Worm (Caenorhabditis elegans) whole organism, young adult: Measurements from ENCODE around the gene gadr-3.

Source experiments
- B0261.1 ChIP-seq: sonication (generic microtip); optimal IDR thresholded peaks from 2 replicates; lab custom pipeline; 2016; ENCODE audit warnings: mild to moderate bottlenecking, missing genetic modification characterization, moderate library complexity, missing compliant biosample characterization
- C06A6.2 ChIP-seq: fragments of 200-800 bp; sonication (Bioruptor generic); conservative IDR thresholded peaks from 2 replicates; pipeline ENCODE4 v1.3.6; 2022; ENCODE audit warnings: missing genetic modification characterization, missing compliant biosample characterization
- F22D6.2 ChIP-seq: sonication (generic microtip); optimal IDR thresholded peaks from 2 replicates; lab custom pipeline; 2016; ENCODE audit warnings: mild to moderate bottlenecking, missing genetic modification characterization, missing compliant biosample characterization
- F49E8.2 ChIP-seq: sonication (generic microtip); optimal IDR thresholded peaks from 3 replicates; lab custom pipeline; 2017; ENCODE audit warnings: missing genetic modification characterization, mild to moderate bottlenecking, missing compliant biosample characterization, antibody characterized with exemption, moderate library complexity; ENCODE audit not compliant: insufficient read depth
- F55B11.4 ChIP-seq: sonication (generic microtip); optimal IDR thresholded peaks from 2 replicates; lab custom pipeline; 2016; ENCODE audit warnings: missing compliant biosample characterization, missing genetic modification characterization, borderline replicate concordance; ENCODE audit not compliant: insufficient read depth
- Y53F4B.3 ChIP-seq: fragments of 200-800 bp; sonication (Bioruptor generic); IDR thresholded peaks from 2 replicates; pipeline ENCODE4 v1.3.6; 2022; ENCODE audit warnings: missing genetic modification reagents, missing genetic modification characterization, missing compliant biosample characterization
- Y53G8AR.9 ChIP-seq: fragments of 200-800 bp; sonication (Bioruptor generic); conservative IDR thresholded peaks from 2 replicates; pipeline ENCODE4 v1.3.6; 2022; ENCODE audit warnings: missing genetic modification reagents, missing genetic modification characterization, missing compliant biosample characterization
- akir-1 ChIP-seq: fragments of 200-800 bp; sonication (Bioruptor generic); optimal IDR thresholded peaks from 2 replicates; lab custom pipeline; 2018; ENCODE audit warnings: mild to moderate bottlenecking, missing genetic modification characterization, moderate library complexity, missing compliant biosample characterization
- aptf-3 ChIP-seq: fragments of 200-800 bp; sonication (Bioruptor generic); IDR thresholded peaks from 2 replicates; pipeline ENCODE4 v1.3.6; 2022; ENCODE audit warnings: missing genetic modification characterization, missing compliant biosample characterization
- attf-5 ChIP-seq: fragments of 200-800 bp; sonication (Bioruptor generic); optimal IDR thresholded peaks from 2 replicates; lab custom pipeline; 2018; ENCODE audit warnings: mild to moderate bottlenecking, missing genetic modification characterization, missing compliant biosample characterization
- ccch-3 ChIP-seq: fragments of 200-800 bp; sonication (Bioruptor generic); optimal IDR thresholded peaks from 2 replicates; lab custom pipeline; 2018; ENCODE audit warnings: mild to moderate bottlenecking, missing genetic modification characterization, missing compliant biosample characterization
- cebp-1 ChIP-seq, 2 experiments: fragments of 200-800 bp in 1 of 2; sonication (Bioruptor generic) in 1 of 2; sonication (generic microtip) in 1 of 2; IDR thresholded peaks in 1 of 2; optimal IDR thresholded peaks in 1 of 2; 2 replicates each; pipeline versions ENCODE4 v1.3.6 to Lab custom; 2017 to 2022; ENCODE audit warnings: missing compliant biosample characterization in 2 of 2, missing genetic modification characterization in 2 of 2, mild to moderate bottlenecking in 1 of 2, missing genetic modification reagents in 1 of 2, moderate library complexity in 1 of 2
- dpff-1 ChIP-seq: sonication (generic microtip); optimal IDR thresholded peaks from 2 replicates; lab custom pipeline; 2017; ENCODE audit warnings: mild to moderate bottlenecking, missing genetic modification characterization, missing compliant biosample characterization
- dpl-1 ChIP-seq: fragments of 150-350 bp; optimal IDR thresholded peaks from 2 replicates; lab custom pipeline; 2014; ENCODE audit warnings: missing biosample characterization, missing genetic modification reagents, missing genetic modification characterization
- efl-1 ChIP-seq: fragments of 150-350 bp; optimal IDR thresholded peaks from 2 replicates; lab custom pipeline; 2014; ENCODE audit warnings: missing biosample characterization, missing genetic modification reagents, missing genetic modification characterization
- egl-18 ChIP-seq: fragments of 200-800 bp; sonication (Bioruptor generic); IDR thresholded peaks from 2 replicates; pipeline ENCODE4 v1.3.6; 2022; ENCODE audit warnings: missing genetic modification reagents, missing genetic modification characterization, missing compliant biosample characterization
- hlh-26 ChIP-seq: fragments of 200-800 bp; sonication (Bioruptor generic); conservative IDR thresholded peaks from 2 replicates; pipeline ENCODE4 v1.3.6; 2022; ENCODE audit warnings: missing genetic modification reagents, missing genetic modification characterization, missing compliant biosample characterization
- hmg-1.2 ChIP-seq: fragments of 200-800 bp; sonication (Bioruptor generic); IDR thresholded peaks from 2 replicates; pipeline ENCODE4 v1.3.6; 2022; ENCODE audit warnings: missing genetic modification reagents, missing genetic modification characterization, missing compliant biosample characterization
- hmg-20 ChIP-seq: fragments of 200-800 bp; sonication (Bioruptor generic); IDR thresholded peaks from 2 replicates; pipeline ENCODE4 v1.3.6; 2022; ENCODE audit warnings: missing genetic modification reagents, missing genetic modification characterization, missing compliant biosample characterization
- hsf-1 ChIP-seq: fragments of 200-800 bp; sonication (Bioruptor generic); IDR thresholded peaks from 2 replicates; pipeline ENCODE4 v1.3.6; 2022; ENCODE audit warnings: missing genetic modification reagents, missing genetic modification characterization, missing compliant biosample characterization
- lag-1 ChIP-seq: fragments of 200-800 bp; sonication (Bioruptor generic); IDR thresholded peaks from 2 replicates; pipeline ENCODE4 v1.3.6; 2022; ENCODE audit warnings: missing genetic modification reagents, missing genetic modification characterization, missing compliant biosample characterization
- let-607 ChIP-seq, 2 experiments: fragments of 200-800 bp in 1 of 2; sonication (Bioruptor generic) in 1 of 2; sonication (generic microtip) in 1 of 2; optimal IDR thresholded peaks; 2 replicates each; lab custom pipeline; 2016 to 2018; ENCODE audit warnings: mild to moderate bottlenecking in 2 of 2, missing compliant biosample characterization in 2 of 2, missing genetic modification characterization in 2 of 2, moderate library complexity in 2 of 2, missing genotype in 1 of 2
- lin-54 ChIP-seq: fragments of 200-800 bp; sonication (Bioruptor generic); optimal IDR thresholded peaks from 2 replicates; lab custom pipeline; 2018; ENCODE audit warnings: mild to moderate bottlenecking, missing genetic modification characterization, missing compliant biosample characterization
- lsl-1 ChIP-seq: fragments of 200-800 bp; sonication (Bioruptor generic); optimal IDR thresholded peaks from 2 replicates; lab custom pipeline; 2018; ENCODE audit warnings: mild to moderate bottlenecking, missing genetic modification characterization, moderate library complexity, missing compliant biosample characterization
- lsy-27 ChIP-seq: sonication (generic microtip); optimal IDR thresholded peaks from 2 replicates; lab custom pipeline; 2017; ENCODE audit warnings: missing genetic modification characterization, mild to moderate bottlenecking, missing compliant biosample characterization, antibody characterized with exemption, missing genotype, borderline replicate concordance; ENCODE audit not compliant: insufficient read depth
- madf-6 ChIP-seq: fragments of 200-800 bp; sonication (Bioruptor generic); IDR thresholded peaks from 2 replicates; pipeline ENCODE4 v1.3.6; 2022; ENCODE audit warnings: missing genetic modification reagents, missing genetic modification characterization, missing compliant biosample characterization
- madf-8 ChIP-seq: fragments of 200-800 bp; sonication (Bioruptor generic); conservative IDR thresholded peaks from 2 replicates; pipeline ENCODE4 v1.3.6; 2022; ENCODE audit warnings: missing genetic modification reagents, missing genetic modification characterization, missing compliant biosample characterization
- mes-4 ChIP-seq: sonication (generic microtip); optimal IDR thresholded peaks from 2 replicates; lab custom pipeline; 2016; ENCODE audit warnings: missing genotype, missing genetic modification characterization, missing compliant biosample characterization
- mxl-1 ChIP-seq: sonication (generic microtip); optimal IDR thresholded peaks from 2 replicates; lab custom pipeline; 2016; ENCODE audit warnings: missing genetic modification characterization, missing compliant biosample characterization
- nhr-90 ChIP-seq: sonication (generic microtip); optimal IDR thresholded peaks from 2 replicates; lab custom pipeline; 2016; ENCODE audit warnings: missing genotype, mild to moderate bottlenecking, missing genetic modification characterization, missing compliant biosample characterization
- pbrm-1 ChIP-seq: fragments of 200-800 bp; sonication (Bioruptor generic); IDR thresholded peaks from 2 replicates; pipeline ENCODE4 v1.3.6; 2022; ENCODE audit warnings: missing genetic modification reagents, missing genetic modification characterization, missing compliant biosample characterization
- pha-4 ChIP-seq: fragments of 150-350 bp; sonication (generic microtip); optimal IDR thresholded peaks from 2 replicates; lab custom pipeline; 2014; ENCODE audit warnings: missing biosample characterization, missing genetic modification reagents, missing genetic modification characterization
- rec-8 ChIP-seq, 2 experiments: sonication (generic microtip); optimal IDR thresholded peaks; 2 replicates each; lab custom pipeline; 2016; ENCODE audit warnings: mild to moderate bottlenecking in 2 of 2, missing genetic modification characterization in 2 of 2, missing genetic modification reagents in 2 of 2, missing genotype in 2 of 2, missing biosample characterization in 1 of 2, missing compliant biosample characterization in 1 of 2, moderate library complexity in 1 of 2
- rpc-1 ChIP-seq, 2 experiments: fragments of 150-350 bp in 1 of 2; sonication (generic microtip) in 1 of 2; optimal IDR thresholded peaks; 2 replicates each; lab custom pipeline; 2014 to 2018; ENCODE audit warnings: missing biosample characterization in 1 of 2, missing genetic modification characterization in 1 of 2, missing genetic modification reagents in 1 of 2, missing genotype in 1 of 2
- snpc-1.1 ChIP-seq: sonication (generic microtip); optimal IDR thresholded peaks from 2 replicates; lab custom pipeline; 2017; ENCODE audit warnings: missing genetic modification characterization, mild to moderate bottlenecking, missing compliant biosample characterization, antibody characterized with exemption, moderate library complexity, missing genotype, missing genetic modification reagents; ENCODE audit not compliant: insufficient read depth
- snpc-4 ChIP-seq, 5 experiments: fragments of 150-350 bp in 1 of 5; sonication (generic microtip) in 4 of 5; optimal IDR thresholded peaks; 2 replicates each; lab custom pipeline; 2014 to 2018; ENCODE audit warnings: missing genetic modification characterization in 5 of 5, missing biosample characterization in 3 of 5, antibody characterized with exemption in 2 of 5, mild to moderate bottlenecking in 2 of 5, missing compliant biosample characterization in 2 of 5, missing genotype in 2 of 5, moderate library complexity in 2 of 5, missing genetic modification reagents in 1 of 5
- somi-1 ChIP-seq: fragments of 200-800 bp; sonication (Bioruptor generic); optimal IDR thresholded peaks from 2 replicates; lab custom pipeline; 2018; ENCODE audit warnings: mild to moderate bottlenecking, missing genetic modification characterization, missing compliant biosample characterization
- tbp1 ChIP-seq: fragments of 200-800 bp; sonication (Bioruptor generic); optimal IDR thresholded peaks from 2 replicates; lab custom pipeline; 2018; ENCODE audit warnings: mild to moderate bottlenecking, missing genetic modification characterization, missing compliant biosample characterization
- unc-130 ChIP-seq: sonication (generic microtip); optimal IDR thresholded peaks from 2 replicates; lab custom pipeline; 2016; ENCODE audit warnings: missing genetic modification reagents, missing genetic modification characterization, missing compliant biosample characterization
- zfh-2 ChIP-seq: fragments of 200-800 bp; sonication (Bioruptor generic); conservative IDR thresholded peaks from 2 replicates; pipeline ENCODE4 v1.3.6; 2022; ENCODE audit warnings: missing genetic modification reagents, missing genetic modification characterization, missing compliant biosample characterization
- zim-3 ChIP-seq: sonication (generic microtip); optimal IDR thresholded peaks from 2 replicates; lab custom pipeline; 2017; ENCODE audit warnings: mild to moderate bottlenecking, missing genetic modification characterization, moderate library complexity, missing compliant biosample characterization
- ztf-18 ChIP-seq: sonication (generic microtip); optimal IDR thresholded peaks from 2 replicates; lab custom pipeline; 2016; ENCODE audit warnings: missing genotype, mild to moderate bottlenecking, missing genetic modification characterization, missing compliant biosample characterization
- ztf-22 ChIP-seq: fragments of 200-800 bp; sonication (Bioruptor generic); optimal IDR thresholded peaks from 2 replicates; lab custom pipeline; 2018; ENCODE audit warnings: mild to moderate bottlenecking, missing genetic modification characterization, moderate library complexity, missing compliant biosample characterization
- ztf-26 ChIP-seq: sonication (generic microtip); optimal IDR thresholded peaks from 2 replicates; lab custom pipeline; 2017; ENCODE audit warnings: missing genetic modification characterization, missing compliant biosample characterization
- ztf-28 ChIP-seq: fragments of 200-800 bp; sonication (Bioruptor generic); IDR thresholded peaks from 2 replicates; pipeline ENCODE4 v1.3.6; 2022; ENCODE audit warnings: missing genetic modification reagents, missing genetic modification characterization, missing compliant biosample characterization

gadr-3 gene

DNA sequence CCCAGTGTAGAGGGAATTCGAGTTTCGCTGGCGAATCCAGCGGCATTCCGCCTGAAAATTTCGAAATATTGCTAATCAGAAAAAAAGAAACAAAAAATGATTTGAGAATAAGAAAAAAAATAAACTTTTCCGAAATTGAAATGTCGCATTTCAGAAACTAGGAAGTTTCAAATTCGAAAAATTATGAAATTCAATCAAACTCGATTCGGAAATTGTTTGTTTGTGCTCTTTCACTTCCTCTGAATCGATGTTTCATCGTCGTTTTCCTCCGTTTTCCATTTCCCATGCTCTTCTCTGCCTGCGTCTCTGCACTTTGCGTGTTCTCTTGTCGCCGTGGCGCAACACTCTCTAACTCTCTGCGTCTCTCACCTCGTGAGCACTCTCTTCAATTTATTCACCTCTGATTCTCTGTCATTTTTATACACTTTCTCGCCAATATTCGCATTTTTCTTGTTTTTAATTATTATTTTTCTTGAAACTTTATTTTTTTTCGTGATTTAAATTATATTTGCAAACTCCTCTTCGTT is 7.4 kb downstream of the gadr-3 start, which contains the start of gene C18F10.7 (continued):
- peak; percentile 60 for TF ChIP-seq lin-54 (GFP tag; lab: Kevin White, UChicago)
- peak; percentile 62 for TF ChIP-seq hsf-1 (GFP tag; lab: Robert Waterston, UW)
- no peak for TF ChIP-seq ztf-26
- TF ChIP-seq F22D6.2 (tag; lab: Kevin White, UChicago): no peak
- TF ChIP-seq Y53G8AR.9 (GFP tag; lab: Robert Waterston, UW): peak; percentile 42; the same call in 1 of the 2 replicates
- TF ChIP-seq pha-4 (tag; lab: Kevin White, UChicago): no peak
- no peak for TF ChIP-seq aptf-3 (GFP tag; lab: Robert Waterston, UW)
- peak; percentile 35 for TF ChIP-seq efl-1 (GFP tag; lab: Kevin White, UChicago)
- TF ChIP-seq B0261.1 (tag; lab: Kevin White, UChicago): no peak
- TF ChIP-seq dpl-1 (GFP tag; lab: Kevin White, UChicago): no peak
- TF ChIP-seq attf-5 (GFP tag; lab: Kevin White, UChicago): no peak
- TF ChIP-seq egl-18: no peak
- no peak for TF ChIP-seq dpff-1 (tag; lab: Kevin White, UChicago)
- no peak for TF ChIP-seq F55B11.4 (tag; lab: Kevin White, UChicago)
- TF ChIP-seq hmg-1.2 (GFP tag; lab: Robert Waterston, UW): peak; percentile 98
- peak; percentile 38 for TF ChIP-seq tbp1 (GFP tag; lab: Kevin White, UChicago)
- no peak for TF ChIP-seq hlh-26 (GFP tag; lab: Robert Waterston, UW)
- no peak for TF ChIP-seq ccch-3 (GFP tag; lab: Kevin White, UChicago)
- TF ChIP-seq rpc-1 (optimal IDR thresholded peaks at IDR 0.05; lab: Kevin White, UChicago): no peak
- no peak for TF ChIP-seq rpc-1 (tag; optimal IDR thresholded peaks at IDR 0.05; lab: Kevin White, UChicago)
- TF ChIP-seq snpc-1.1: no peak
- TF ChIP-seq let-607 (tag; optimal IDR thresholded peaks at IDR 0.05; lab: Kevin White, UChicago): no peak
- no peak for TF ChIP-seq somi-1 (GFP tag; lab: Kevin White, UChicago)
- TF ChIP-seq lag-1 (GFP tag; lab: Robert Waterston, UW): no peak
- TF ChIP-seq akir-1: no peak
- no peak for TF ChIP-seq ztf-22 (GFP tag; lab: Kevin White, UChicago)
- no peak for TF ChIP-seq nhr-90 (tag; lab: Kevin White, UChicago)
- peak; percentile 54; the same call in 1 of the 2 replicates for TF ChIP-seq cebp-1 (GFP tag; IDR thresholded peaks at IDR 0.05; lab: Robert Waterston, UW)
- peak; percentile 86 for TF ChIP-seq cebp-1 (tag; optimal IDR thresholded peaks at IDR 0.05; lab: Kevin White, UChicago)
- no peak for TF ChIP-seq hmg-20 (GFP tag; lab: Robert Waterston, UW)
- TF ChIP-seq lsl-1: peak; percentile 75
- peak; percentile 82 for TF ChIP-seq madf-6 (GFP tag; lab: Robert Waterston, UW)
- no peak for TF ChIP-seq mxl-1 (tag; lab: Kevin White, UChicago)
- peak; percentile 33 for TF ChIP-seq ztf-18 (tag; lab: Kevin White, UChicago)
- TF ChIP-seq zfh-2 (GFP tag; lab: Robert Waterston, UW): peak; percentile 68
- peak; percentile 20; the same call in 1 of the 2 replicates for TF ChIP-seq madf-8
- TF ChIP-seq unc-130 (GFP tag; lab: Kevin White, UChicago): no peak
- no peak for TF ChIP-seq Y53F4B.3 (GFP tag; lab: Robert Waterston, UW)
- peak; percentile 49 for TF ChIP-seq F49E8.2 (tag; lab: Kevin White, UChicago)
- TF ChIP-seq ztf-28 (GFP tag; lab: Robert Waterston, UW): no peak
- TF ChIP-seq pbrm-1: peak; percentile 60; the same call in 1 of the 2 replicates
- no peak for TF ChIP-seq lsy-27 (tag; lab: Kevin White, UChicago)
- no peak for TF ChIP-seq rec-8 (tag; optimal IDR thresholded peaks at IDR 0.05; lab: Kevin White, UChicago)
- TF ChIP-seq zim-3 (tag; lab: Kevin White, UChicago): no peak
- TF ChIP-seq snpc-4 (GFP tag; optimal IDR thresholded peaks at IDR 0.05; lab: Kevin White, UChicago): no peak
- TF ChIP-seq snpc-4 (tag; optimal IDR thresholded peaks at IDR 0.05; lab: Kevin White, UChicago): peak in 2 of 4 experiments; percentile 9 to 39
- TF ChIP-seq C06A6.2 (GFP tag; lab: Robert Waterston, UW): 0 out of 2 replicates have a peak, but pooled peaks have one; percentile 16
- no peak for TF ChIP-seq mes-4 (tag; lab: Kevin White, UChicago)
